Worm (Caenorhabditis elegans) whole organism, L2 larva: ENCODE results near the gene viro-2.

ENCODE experiments used
- F13H6.1 ChIP-seq: sonication (generic microtip); optimal IDR thresholded peaks from 2 replicates; lab custom pipeline; 2016; ENCODE audit warnings: missing genetic modification characterization, missing compliant biosample characterization
- R02D3.7 ChIP-seq: fragments of 150-350 bp; optimal IDR thresholded peaks from 2 replicates; lab custom pipeline; 2014; ENCODE audit warnings: missing biosample characterization, missing genetic modification characterization
- ZK546.5 ChIP-seq: sonication (generic microtip); optimal IDR thresholded peaks from 2 replicates; lab custom pipeline; 2017; ENCODE audit warnings: missing biosample characterization, missing genetic modification characterization
- alr-1 ChIP-seq: fragments of 150-350 bp; optimal IDR thresholded peaks from 2 replicates; lab custom pipeline; 2014; ENCODE audit warnings: missing biosample characterization, missing genetic modification characterization
- ama-1 ChIP-seq: fragments of 150-350 bp; optimal IDR thresholded peaks from 2 replicates; lab custom pipeline; 2018; ENCODE audit warnings: inconsistent platforms
- ceh-16 ChIP-seq: fragments of 150-350 bp; optimal IDR thresholded peaks from 2 replicates; lab custom pipeline; 2014; ENCODE audit warnings: missing biosample characterization, missing genetic modification characterization
- crh-2 ChIP-seq: sonication (generic microtip); optimal IDR thresholded peaks from 2 replicates; lab custom pipeline; 2017; ENCODE audit warnings: missing biosample characterization, missing genetic modification characterization
- dmd-4 ChIP-seq: sonication (generic microtip); optimal IDR thresholded peaks from 2 replicates; lab custom pipeline; 2017; ENCODE audit warnings: missing biosample characterization, missing genetic modification characterization
- egl-27 ChIP-seq: sonication (generic microtip); optimal IDR thresholded peaks from 3 replicates; lab custom pipeline; 2017; ENCODE audit warnings: missing biosample characterization, missing genetic modification reagents, missing genetic modification characterization
- elt-3 ChIP-seq: sonication (generic microtip); optimal IDR thresholded peaks from 2 replicates; lab custom pipeline; 2017; ENCODE audit warnings: missing biosample characterization, missing genetic modification characterization
- fos-1 ChIP-seq: fragments of 150-350 bp; optimal IDR thresholded peaks from 2 replicates; lab custom pipeline; 2014; ENCODE audit warnings: missing biosample characterization, missing genetic modification characterization
- gmeb-1 ChIP-seq: fragments of 150-350 bp; optimal IDR thresholded peaks from 2 replicates; lab custom pipeline; 2014; ENCODE audit warnings: missing biosample characterization, missing genetic modification characterization
- lin-11 ChIP-seq: fragments of 150-350 bp; sonication (generic microtip); optimal IDR thresholded peaks from 2 replicates; lab custom pipeline; 2014; ENCODE audit warnings: missing biosample characterization, missing genetic modification characterization, inconsistent platforms, mixed read lengths
- lin-13 ChIP-seq: fragments of 150-350 bp; optimal IDR thresholded peaks from 2 replicates; lab custom pipeline; 2014; ENCODE audit warnings: missing biosample characterization, missing genetic modification reagents, missing genetic modification characterization
- lin-39 ChIP-seq: fragments of 150-350 bp; optimal IDR thresholded peaks from 2 replicates; lab custom pipeline; 2014; ENCODE audit warnings: missing biosample characterization, missing genetic modification reagents, missing genetic modification characterization
- lsy-2 ChIP-seq, 2 experiments: fragments of 150-350 bp in 1 of 2; sonication (generic microtip) in 1 of 2; optimal IDR thresholded peaks; 2 replicates each; lab custom pipeline; 2014 to 2017; ENCODE audit warnings: missing biosample characterization in 2 of 2, missing genetic modification characterization in 2 of 2
- mbf-1 ChIP-seq: sonication (generic microtip); optimal IDR thresholded peaks from 2 replicates; lab custom pipeline; 2017; ENCODE audit warnings: missing biosample characterization, missing genetic modification characterization
- mdl-1 ChIP-seq, 2 experiments: fragments of 150-350 bp in 1 of 2; sonication (generic microtip) in 1 of 2; optimal IDR thresholded peaks; 2 replicates each; lab custom pipeline; 2017; ENCODE audit warnings: missing biosample characterization in 2 of 2, missing genetic modification characterization in 2 of 2
- nhr-11 ChIP-seq: fragments of 150-350 bp; optimal IDR thresholded peaks from 2 replicates; lab custom pipeline; 2014; ENCODE audit warnings: missing biosample characterization, missing genetic modification characterization
- nhr-12 ChIP-seq: fragments of 150-350 bp; optimal IDR thresholded peaks from 2 replicates; lab custom pipeline; 2014; ENCODE audit warnings: missing biosample characterization, missing genetic modification characterization
- nhr-129 ChIP-seq: fragments of 150-350 bp; optimal IDR thresholded peaks from 2 replicates; lab custom pipeline; 2014; ENCODE audit warnings: missing biosample characterization, missing genetic modification characterization
- nhr-21 ChIP-seq: fragments of 150-350 bp; optimal IDR thresholded peaks from 2 replicates; lab custom pipeline; 2014; ENCODE audit warnings: missing biosample characterization, missing genetic modification characterization
- nhr-237 ChIP-seq: fragments of 150-350 bp; optimal IDR thresholded peaks from 2 replicates; lab custom pipeline; 2014; ENCODE audit warnings: missing biosample characterization, missing genetic modification characterization
- nhr-25 ChIP-seq: fragments of 150-350 bp; sonication (generic microtip); optimal IDR thresholded peaks from 3 replicates; lab custom pipeline; 2014; ENCODE audit warnings: missing biosample characterization, missing genetic modification characterization
- sem-4 ChIP-seq: fragments of 150-350 bp; optimal IDR thresholded peaks from 2 replicates; lab custom pipeline; 2014; ENCODE audit warnings: missing biosample characterization, missing genetic modification reagents, missing genetic modification characterization
- sma-9 ChIP-seq, 2 experiments: fragments of 150-350 bp in 1 of 2; sonication (generic microtip) in 1 of 2; optimal IDR thresholded peaks; 2 replicates each; lab custom pipeline; 2014 to 2016; ENCODE audit warnings: missing genetic modification characterization in 2 of 2, mild to moderate bottlenecking in 1 of 2, missing biosample characterization in 1 of 2, missing compliant biosample characterization in 1 of 2, missing genetic modification reagents in 1 of 2, moderate library complexity in 1 of 2
- unc-39 ChIP-seq: fragments of 150-350 bp; optimal IDR thresholded peaks from 2 replicates; lab custom pipeline; 2014; ENCODE audit warnings: missing biosample characterization, missing genetic modification characterization
- unc-55 ChIP-seq: fragments of 150-350 bp; sonication (generic microtip); optimal IDR thresholded peaks from 3 replicates; lab custom pipeline; 2014; ENCODE audit warnings: missing biosample characterization, missing genetic modification reagents, missing genetic modification characterization
- unc-62 ChIP-seq: fragments of 150-350 bp; optimal IDR thresholded peaks from 2 replicates; lab custom pipeline; 2014; ENCODE audit warnings: missing biosample characterization, missing genetic modification reagents, missing genetic modification characterization
- ztf-4 ChIP-seq: fragments of 150-350 bp; optimal IDR thresholded peaks from 2 replicates; lab custom pipeline; 2014; ENCODE audit warnings: missing biosample characterization, missing genetic modification characterization

viro-2 gene

ce11 chrIII:7101814-7102477 is 26.8 kb upstream of the viro-2 start:
- TF ChIP-seq fos-1 (tag; lab: Kevin White, UChicago), result no peak

- no peak for TF ChIP-seq lin-13 (GFP tag; lab: Kevin White, UChicago)
- no peak for TF ChIP-seq lin-39 (tag; lab: Kevin White, UChicago)
- TF ChIP-seq dmd-4 (tag; lab: Kevin White, UChicago), result no peak
- TF ChIP-seq lin-11 (tag; lab: Kevin White, UChicago), result no peak
- no peak for TF ChIP-seq ZK546.5 (tag; lab: Kevin White, UChicago)
- TF ChIP-seq elt-3, result no peak
- no peak for TF ChIP-seq nhr-11 (tag; lab: Kevin White, UChicago)
- TF ChIP-seq unc-55 (GFP tag; lab: Kevin White, UChicago), result no peak
- no peak for TF ChIP-seq sem-4 (tag; lab: Kevin White, UChicago)
- no peak for TF ChIP-seq mbf-1 (tag; lab: Kevin White, UChicago)
- no peak for TF ChIP-seq ztf-4
- TF ChIP-seq egl-27 (tag; lab: Kevin White, UChicago), result no peak
- TF ChIP-seq ama-1, result no peak
- TF ChIP-seq nhr-237 (tag; lab: Kevin White, UChicago), result no peak
Observed at ce11 chrIII:7103940-7104440, 24.7 kb upstream of the viro-2 start, which contains the start of gene cpg-2. Gene cpg-2, minus strand, starts transcription at chrIII:7103990.

ce11 chrIII:7106854-7107253 is 21.8 kb upstream of the viro-2 start:
- TF ChIP-seq fos-1 (tag; lab: Kevin White, UChicago) (peak; percentile 43), lsy-2 (tag; optimal IDR thresholded peaks at IDR 0.05; lab: Kevin White, UChicago) (no peak), nhr-237 (tag; lab: Kevin White, UChicago) (no peak)
- TF ChIP-seq, all 48 proteins: peak for 1

ce11 chrIII:7107965-7108364 is 20.7 kb upstream of the viro-2 start, which contains the start of gene odd-1:
Gene odd-1, plus strand, starts transcription at chrIII:7108313.
- no peak for TF ChIP-seq egl-27 (tag; lab: Kevin White, UChicago)
- TF ChIP-seq fos-1 (tag; lab: Kevin White, UChicago), result peak; percentile 28

- TF ChIP-seq unc-62 (no peak), nhr-25 (tag; lab: Kevin White, UChicago) (peak; percentile 9)
Observed at ce11 chrIII:7111793-7112192, 16.9 kb upstream of the viro-2 start, which contains the start of gene B0280.7. Gene B0280.7, minus strand, starts transcription at chrIII:7111893.

- no peak for TF ChIP-seq unc-55 (GFP tag; lab: Kevin White, UChicago)
- TF ChIP-seq sem-4 (tag; lab: Kevin White, UChicago), result no peak
- TF ChIP-seq ama-1, result no peak
Observed at ce11 chrIII:7112285-7112684, 16.4 kb upstream of the viro-2 start.

ce11 chrIII:7114952-7115488 is 13.7 kb upstream of the viro-2 start, which contains the start of gene nhr-10:
Gene nhr-10, minus strand, starts transcription at chrIII:7115438.
- TF ChIP-seq sma-9 (GFP tag; optimal IDR thresholded peaks at IDR 0.05; lab: Kevin White, UChicago) (peak; percentile 37), sma-9 (tag; optimal IDR thresholded peaks at IDR 0.05; lab: Kevin White, UChicago) (no peak), R02D3.7 (tag; lab: Kevin White, UChicago) (no peak), alr-1 (no peak), ceh-16 (no peak), gmeb-1 (no peak), nhr-129 (tag; lab: Kevin White, UChicago) (no peak), crh-2 (tag; lab: Kevin White, UChicago) (peak; percentile 11), dmd-4 (tag; lab: Kevin White, UChicago) (peak; percentile 61), mdl-1 (tag; optimal IDR thresholded peaks at IDR 0.05; lab: Kevin White, UChicago) (no peak), lin-11 (tag; lab: Kevin White, UChicago) (no peak), ZK546.5 (tag; lab: Kevin White, UChicago) (no peak), ztf-4 (peak; percentile 13), F13H6.1 (tag; lab: Kevin White, UChicago) (no peak), nhr-25 (tag; lab: Kevin White, UChicago) (no peak), nhr-21 (tag; lab: Kevin White, UChicago) (peak; percentile 81), lin-13 (GFP tag; lab: Kevin White, UChicago) (no peak), lsy-2 (tag; optimal IDR thresholded peaks at IDR 0.05; lab: Kevin White, UChicago) (peak in 1 of 2 experiments; percentile 40), nhr-12 (tag; lab: Kevin White, UChicago) (no peak), unc-39 (no peak), unc-62 (no peak)
- TF ChIP-seq, all 48 proteins: peak for 6
